Worm (Caenorhabditis elegans): ENCODE results near the gene pqn-84.

DNA sequence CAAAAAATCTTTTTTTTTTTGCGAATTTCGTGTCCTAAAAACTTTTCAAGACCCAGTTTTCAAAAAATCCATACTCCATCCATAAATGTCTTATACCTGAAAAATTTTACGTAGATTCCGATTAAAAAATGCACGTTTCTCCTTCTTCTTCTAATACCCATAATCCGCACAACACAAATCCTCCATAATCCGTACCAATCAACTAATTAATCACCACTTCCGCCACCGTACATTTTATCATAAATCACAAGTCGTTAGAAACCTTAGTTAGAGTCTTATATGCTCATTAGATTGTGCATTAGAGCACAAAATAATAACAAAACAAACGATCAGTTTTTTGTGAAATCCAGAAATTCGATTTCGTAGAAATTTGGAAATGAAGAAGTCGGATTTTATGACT, 31.1 kb upstream of the pqn-84 start:
- TF ChIP-seq nhr-237 (tag; optimal IDR thresholded peaks at IDR 0.05) (no peak), fos-1 (tag; optimal IDR thresholded peaks at IDR 0.05) (no peak), blmp-1 (tag; optimal IDR thresholded peaks at IDR 0.05; ENCODE audit: insufficient read depth) (no peak), lin-13 (GFP tag; optimal IDR thresholded peaks at IDR 0.05) (no peak), zag-1 (tag; optimal IDR thresholded peaks at IDR 0.05) (no peak), nhr-25 (tag; optimal IDR thresholded peaks at IDR 0.05) (no peak), ama-1 (optimal IDR thresholded peaks at IDR 0.05) (no peak), sma-3 (GFP tag; optimal IDR thresholded peaks at IDR 0.05) (no peak), elt-1 (tag; optimal IDR thresholded peaks at IDR 0.05) (no peak), ztf-11 (tag; optimal IDR thresholded peaks at IDR 0.05) (no peak), ceh-82 (tag; optimal IDR thresholded peaks at IDR 0.05) (no peak), nhr-11 (tag; optimal IDR thresholded peaks at IDR 0.05) (no peak), mdl-1 (tag; optimal IDR thresholded peaks at IDR 0.05) (no peak)

Data from whole organism, L2 larva.